Worm (Caenorhabditis elegans) whole organism, L4/young adult: Measurements from ENCODE around the gene rpt-2.

Source experiments
- W03F9.2 ChIP-seq: fragments of 150-350 bp; optimal IDR thresholded peaks from 2 replicates; lab custom pipeline; 2014; ENCODE audit warnings: missing biosample characterization, missing genetic modification characterization
- him-1 ChIP-seq: sonication (generic microtip); optimal IDR thresholded peaks from 2 replicates; lab custom pipeline; 2016; ENCODE audit warnings: missing genotype, missing genetic modification reagents, missing genetic modification characterization, missing compliant biosample characterization

DNA sequence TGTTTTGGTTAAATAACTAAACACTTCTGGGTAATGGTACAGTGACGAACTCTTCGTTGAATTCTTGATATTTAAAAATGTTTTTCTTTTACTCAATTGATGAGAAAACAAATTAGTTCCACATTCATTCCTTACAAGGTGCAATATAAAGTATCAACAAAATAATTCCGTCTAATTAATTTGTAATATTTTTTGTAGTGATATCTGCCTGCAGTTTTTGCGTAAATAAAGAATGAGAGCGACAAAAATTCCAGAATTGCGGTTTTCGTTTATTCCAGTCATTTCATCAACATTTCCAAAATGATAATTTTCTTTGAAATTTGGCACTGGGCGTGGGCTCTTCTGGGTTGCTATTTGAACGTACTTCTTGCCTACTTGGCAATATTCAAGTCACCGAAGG, 37.8 kb upstream of the rpt-2 start, which contains the start of gene srd-20:
- TF ChIP-seq him-1 (tag; lab: Kevin White, UChicago) (no peak), W03F9.2 (no peak)
